Worm (Caenorhabditis elegans) whole organism, mixed stage, embryonic: ENCODE data around the gene F53F8.5.

Experiments
- ces-1 ChIP-seq: fragments of 150-350 bp; optimal IDR thresholded peaks from 2 replicates; lab custom pipeline; 2014; ENCODE audit warnings: missing biosample characterization, missing genetic modification reagents, missing genetic modification characterization
- cnd-1 ChIP-seq: fragments of 200-800 bp; sonication (Bioruptor generic); optimal IDR thresholded peaks from 2 replicates; lab custom pipeline; 2018; ENCODE audit warnings: mild to moderate bottlenecking, missing genetic modification characterization, missing compliant biosample characterization
- flh-1 ChIP-seq: fragments of 200-800 bp; sonication (Bioruptor generic); optimal IDR thresholded peaks from 2 replicates; lab custom pipeline; 2018; ENCODE audit warnings: mild to moderate bottlenecking, missing genetic modification characterization, moderate library complexity, missing compliant biosample characterization
- lin-13 ChIP-seq: fragments of 150-350 bp; optimal IDR thresholded peaks from 2 replicates; lab custom pipeline; 2014; ENCODE audit warnings: missing biosample characterization, missing genetic modification characterization
- lsy-2 ChIP-seq: fragments of 150-350 bp; optimal IDR thresholded peaks from 2 replicates; lab custom pipeline; 2014; ENCODE audit warnings: missing biosample characterization, missing genetic modification characterization
- mep-1 ChIP-seq: fragments of 150-350 bp; optimal IDR thresholded peaks from 2 replicates; lab custom pipeline; 2017; ENCODE audit warnings: missing biosample characterization, missing genetic modification reagents, missing genetic modification characterization, inconsistent platforms
- nhr-237 ChIP-seq: fragments of 150-350 bp; optimal IDR thresholded peaks from 2 replicates; lab custom pipeline; 2014; ENCODE audit warnings: missing biosample characterization, missing genetic modification characterization
- nhr-76 ChIP-seq: sonication (generic microtip); optimal IDR thresholded peaks from 2 replicates; lab custom pipeline; 2017; ENCODE audit warnings: missing biosample characterization, missing genetic modification characterization
- pha-4 ChIP-seq: fragments of 150-350 bp; optimal IDR thresholded peaks from 2 replicates; lab custom pipeline; 2018; ENCODE audit warnings: missing biosample characterization, missing genetic modification reagents, missing genetic modification characterization
- snpc-4 ChIP-seq: fragments of 150-350 bp; optimal IDR thresholded peaks from 2 replicates; lab custom pipeline; 2014; ENCODE audit warnings: missing biosample characterization, missing genetic modification characterization
- tbx-8 ChIP-seq: fragments of 200-800 bp; sonication (Bioruptor generic); optimal IDR thresholded peaks from 2 replicates; lab custom pipeline; 2018; ENCODE audit warnings: mild to moderate bottlenecking, missing genetic modification characterization, moderate library complexity, missing compliant biosample characterization
- unc-39 ChIP-seq: fragments of 150-350 bp; optimal IDR thresholded peaks from 2 replicates; lab custom pipeline; 2014; ENCODE audit warnings: missing biosample characterization, missing genetic modification characterization
- unc-62 ChIP-seq: fragments of 150-350 bp; optimal IDR thresholded peaks from 2 replicates; lab custom pipeline; 2014; ENCODE audit warnings: missing biosample characterization, missing genetic modification reagents, missing genetic modification characterization
- ztf-11 ChIP-seq: fragments of 150-350 bp; optimal IDR thresholded peaks from 2 replicates; lab custom pipeline; 2014; ENCODE audit warnings: missing biosample characterization, missing genetic modification characterization

- TF ChIP-seq cnd-1 (no peak), nhr-237 (tag; lab: Kevin White, UChicago) (no peak), lsy-2 (tag; lab: Kevin White, UChicago) (no peak), unc-39 (tag; lab: Kevin White, UChicago) (no peak), mep-1 (tag; lab: Kevin White, UChicago) (no peak), ces-1 (GFP tag; lab: Kevin White, UChicago) (no peak), tbx-8 (GFP tag; lab: Kevin White, UChicago) (no peak), ztf-11 (no peak), flh-1 (GFP tag; lab: Kevin White, UChicago) (no peak), nhr-76 (no peak), snpc-4 (tag; lab: Kevin White, UChicago) (no peak), pha-4 (tag; lab: Kevin White, UChicago) (peak; percentile 93), unc-62 (no peak), lin-13 (tag; lab: Kevin White, UChicago) (no peak)
Measured at ce11 chrV:20752609-20753102, 48.8 kb upstream of the F53F8.5 start, which contains the start of gene pha-4.
